Fruit fly (Drosophila melanogaster) whole organism, embryonic: ENCODE measurements around the gene Brms1.

Experiments
- Atf3 ChIP-seq: fragments of 200-800 bp; sonication (Bioruptor generic); optimal IDR thresholded peaks from 3 replicates; lab custom pipeline; 2016; ENCODE audit warnings: missing biosample characterization, missing genetic modification characterization
- Awh ChIP-seq: fragments of 200-800 bp; sonication (Bioruptor generic); IDR thresholded peaks from 2 replicates; pipeline ENCODE4, ENCODE4 v1.3.6; 2022; ENCODE audit warnings: missing biosample characterization, missing genetic modification characterization
- Bdp1 ChIP-seq: fragments of 200-800 bp; sonication (Bioruptor generic); optimal IDR thresholded peaks from 3 replicates; lab custom pipeline; 2016; ENCODE audit warnings: missing biosample characterization, missing genetic modification characterization
- Bgb ChIP-seq: fragments of 200-800 bp; sonication (Bioruptor generic); IDR thresholded peaks from 2 replicates; pipeline ENCODE4 v1.3.6; 2022; ENCODE audit warnings: missing biosample characterization, missing genetic modification characterization; ENCODE audit not compliant: partially characterized antibody
- CG10543 ChIP-seq: fragments of 200-800 bp; sonication (Bioruptor generic); optimal IDR thresholded peaks from 3 replicates; lab custom pipeline; 2017; ENCODE audit warnings: missing biosample characterization, mild to moderate bottlenecking, missing genetic modification characterization, moderate library complexity
- CG10654 ChIP-seq: fragments of 200-800 bp; sonication (Bioruptor generic); optimal IDR thresholded peaks from 2 replicates; lab custom pipeline; 2016; ENCODE audit warnings: missing biosample characterization, missing genetic modification characterization
- CG11093 ChIP-seq: fragments of 200-800 bp; sonication (Bioruptor generic); IDR thresholded peaks from 3 replicates; pipeline ENCODE4 v1.3.6; 2022; ENCODE audit warnings: missing biosample characterization, missing genetic modification characterization
- CG11504 ChIP-seq: fragments of 200-800 bp; sonication (Bioruptor generic); optimal IDR thresholded peaks from 3 replicates; lab custom pipeline; 2019; ENCODE audit warnings: missing biosample characterization, mild to moderate bottlenecking, missing genetic modification characterization, moderate library complexity
- CG12659 ChIP-seq: fragments of 200-800 bp; sonication (Bioruptor generic); optimal IDR thresholded peaks from 3 replicates; lab custom pipeline; 2017; ENCODE audit warnings: mild to moderate bottlenecking, missing biosample characterization, missing genetic modification reagents, missing genetic modification characterization
- CG14710 ChIP-seq: fragments of 200-800 bp; sonication (Bioruptor generic); optimal IDR thresholded peaks from 3 replicates; lab custom pipeline; 2019; ENCODE audit warnings: missing biosample characterization, mild to moderate bottlenecking, missing genetic modification characterization, moderate library complexity
- CG15479 ChIP-seq: fragments of 200-800 bp; sonication (Bioruptor generic); optimal IDR thresholded peaks from 3 replicates; lab custom pipeline; 2019; ENCODE audit warnings: missing biosample characterization, mild to moderate bottlenecking, missing genetic modification characterization, moderate library complexity
- CG15514 ChIP-seq: fragments of 200-800 bp; sonication (Bioruptor generic); optimal IDR thresholded peaks from 3 replicates; lab custom pipeline; 2017; ENCODE audit warnings: missing biosample characterization, missing genetic modification characterization, mild to moderate bottlenecking, moderate library complexity, missing genetic modification reagents
- CG15601 ChIP-seq: fragments of 200-800 bp; sonication (Bioruptor generic); optimal IDR thresholded peaks from 3 replicates; lab custom pipeline; 2019; ENCODE audit warnings: missing biosample characterization, mild to moderate bottlenecking, missing genetic modification characterization, moderate library complexity
- CG1603 ChIP-seq: fragments of 200-800 bp; sonication (Bioruptor generic); optimal IDR thresholded peaks from 2 replicates; lab custom pipeline; 2019; ENCODE audit warnings: missing biosample characterization, mild to moderate bottlenecking, missing genetic modification characterization, moderate library complexity
- CG18619 ChIP-seq: fragments of 200-800 bp; sonication (Bioruptor generic); optimal IDR thresholded peaks from 3 replicates; lab custom pipeline; 2017; ENCODE audit warnings: missing biosample characterization, mild to moderate bottlenecking, missing genetic modification characterization
- CG2202 ChIP-seq: fragments of 200-800 bp; sonication (Bioruptor generic); optimal IDR thresholded peaks from 2 replicates; lab custom pipeline; 2018; ENCODE audit warnings: missing biosample characterization, mild to moderate bottlenecking, missing genetic modification characterization
- CG2875 ChIP-seq: fragments of 200-800 bp; sonication (Bioruptor generic); optimal IDR thresholded peaks from 2 replicates; lab custom pipeline; 2017; ENCODE audit warnings: missing biosample characterization, mild to moderate bottlenecking, missing genetic modification characterization, missing genetic modification reagents
- CG31365 ChIP-seq: fragments of 200-800 bp; sonication (Bioruptor generic); optimal IDR thresholded peaks from 2 replicates; lab custom pipeline; 2018; ENCODE audit warnings: missing biosample characterization, mild to moderate bottlenecking, missing genetic modification characterization
- CG31441 ChIP-seq: fragments of 200-800 bp; sonication (Bioruptor generic); IDR thresholded peaks from 2 replicates; pipeline ENCODE4 v1.3.6; 2022; ENCODE audit warnings: missing biosample characterization, missing genetic modification characterization
- CG4328 ChIP-seq: fragments of 200-800 bp; sonication (Bioruptor generic); optimal IDR thresholded peaks from 3 replicates; lab custom pipeline; 2017; ENCODE audit warnings: missing biosample characterization, missing genetic modification reagents, missing genetic modification characterization
- CG4730 ChIP-seq: fragments of 200-800 bp; sonication (Bioruptor generic); IDR thresholded peaks from 2 replicates; pipeline ENCODE4 v1.3.6; 2022; ENCODE audit warnings: missing biosample characterization, missing genetic modification characterization
- CG6254 ChIP-seq: fragments of 200-800 bp; sonication (Bioruptor generic); optimal IDR thresholded peaks from 3 replicates; lab custom pipeline; 2017; ENCODE audit warnings: mild to moderate bottlenecking, missing biosample characterization, missing genetic modification reagents, missing genetic modification characterization
- CG8290 ChIP-seq, 3 experiments: fragments of 200-800 bp; sonication (Bioruptor generic); optimal IDR thresholded peaks; 2 replicates each; lab custom pipeline; 2016 to 2019; ENCODE audit warnings: missing biosample characterization in 3 of 3, missing genetic modification characterization in 3 of 3, mild to moderate bottlenecking in 2 of 3, moderate library complexity in 1 of 3
- CG8388 ChIP-seq: fragments of 200-800 bp; sonication (Bioruptor generic); optimal IDR thresholded peaks from 2 replicates; lab custom pipeline; 2019; ENCODE audit warnings: missing biosample characterization, mild to moderate bottlenecking, missing genetic modification characterization, moderate library complexity
- Ets65A ChIP-seq: fragments of 200-800 bp; sonication (Bioruptor generic); peaks from one replicate; lab custom pipeline; 2016; ENCODE audit warnings: missing biosample characterization, missing genetic modification characterization
- Ets97D ChIP-seq: fragments of 200-800 bp; sonication (Bioruptor generic); optimal IDR thresholded peaks from 3 replicates; lab custom pipeline; 2016; ENCODE audit warnings: missing biosample characterization, missing genetic modification characterization
- Optix ChIP-seq: fragments of 200-800 bp; sonication (Bioruptor generic); IDR thresholded peaks from 3 replicates; pipeline ENCODE4 v1.3.6; 2022; ENCODE audit warnings: missing biosample characterization, missing genetic modification characterization
- Six4 ChIP-seq: fragments of 200-800 bp; sonication (Bioruptor generic); optimal IDR thresholded peaks from 2 replicates; lab custom pipeline; 2016; ENCODE audit warnings: missing biosample characterization, missing genetic modification characterization
- Stat92E ChIP-seq, 3 experiments: fragments of >200 bp in 2 of 3; fragments of 200-800 bp in 1 of 3; sonication (Bioruptor generic) in 1 of 3; optimal IDR thresholded peaks; 2 replicates each; lab custom pipeline; 2017 to 2019; ENCODE audit warnings: missing biosample characterization in 3 of 3, missing genetic modification characterization in 3 of 3, mild to moderate bottlenecking in 1 of 3, moderate library complexity in 1 of 3
- Vsx1 ChIP-seq: fragments of 200-800 bp; sonication (Bioruptor generic); optimal IDR thresholded peaks from 2 replicates; lab custom pipeline; 2017; ENCODE audit warnings: missing biosample characterization, mild to moderate bottlenecking, missing genetic modification characterization, missing genetic modification reagents
- cg ChIP-seq: fragments of 200-800 bp; sonication (Bioruptor generic); optimal IDR thresholded peaks from 3 replicates; lab custom pipeline; 2019; ENCODE audit warnings: missing biosample characterization, mild to moderate bottlenecking, missing genetic modification characterization, moderate library complexity
- dan ChIP-seq: fragments of 200-800 bp; sonication (Bioruptor generic); IDR thresholded peaks from 2 replicates; pipeline ENCODE4 v1.3.6; 2022; ENCODE audit warnings: missing biosample characterization, missing genetic modification characterization
- ewg ChIP-seq: fragments of 200-800 bp; sonication (Bioruptor generic); optimal IDR thresholded peaks from 3 replicates; lab custom pipeline; 2017; ENCODE audit warnings: mild to moderate bottlenecking, missing biosample characterization, missing genetic modification reagents, missing genetic modification characterization
- fru ChIP-seq: fragments of >200 bp; optimal IDR thresholded peaks from 2 replicates; lab custom pipeline; 2017
- h ChIP-seq: fragments of >200 bp; optimal IDR thresholded peaks from 2 replicates; lab custom pipeline; 2017
- insv ChIP-seq, 2 experiments: fragments of 200-800 bp; sonication (Bioruptor generic); optimal IDR thresholded peaks; 3 replicates each; lab custom pipeline; 2016 to 2018; ENCODE audit warnings: missing biosample characterization in 2 of 2, missing genetic modification characterization in 2 of 2
- kah ChIP-seq: fragments of 200-800 bp; sonication (Bioruptor generic); optimal IDR thresholded peaks from 2 replicates; lab custom pipeline; 2018; ENCODE audit warnings: missing biosample characterization, mild to moderate bottlenecking, missing genetic modification characterization
- maf-S ChIP-seq: fragments of 200-800 bp; sonication (Bioruptor generic); optimal IDR thresholded peaks from 2 replicates; lab custom pipeline; 2016; ENCODE audit warnings: missing biosample characterization, missing genetic modification characterization
- nau ChIP-seq: fragments of 200-800 bp; sonication (Bioruptor generic); optimal IDR thresholded peaks from 3 replicates; lab custom pipeline; 2017; ENCODE audit warnings: missing biosample characterization, mild to moderate bottlenecking, missing genetic modification characterization, missing genetic modification reagents
- nerfin-1 ChIP-seq: fragments of 200-800 bp; sonication (Bioruptor generic); optimal IDR thresholded peaks from 3 replicates; lab custom pipeline; 2019; ENCODE audit warnings: missing biosample characterization, mild to moderate bottlenecking, missing genetic modification characterization, moderate library complexity
- org-1 ChIP-seq: fragments of 200-800 bp; sonication (Bioruptor generic); optimal IDR thresholded peaks from 2 replicates; lab custom pipeline; 2017; ENCODE audit warnings: missing biosample characterization, missing genetic modification characterization
- pho ChIP-seq: fragments of 200-800 bp; sonication (Bioruptor generic); optimal IDR thresholded peaks from 2 replicates; lab custom pipeline; 2016; ENCODE audit warnings: missing biosample characterization, missing genetic modification characterization
- phol ChIP-seq: fragments of 200-800 bp; sonication (Bioruptor generic); optimal IDR thresholded peaks from 3 replicates; lab custom pipeline; 2018; ENCODE audit warnings: missing biosample characterization, mild to moderate bottlenecking, missing genetic modification characterization, moderate library complexity
- pros ChIP-seq: fragments of 200-800 bp; sonication (Bioruptor generic); optimal IDR thresholded peaks from 3 replicates; lab custom pipeline; 2019; ENCODE audit warnings: missing biosample characterization, mild to moderate bottlenecking, missing genetic modification characterization, moderate library complexity
- stwl ChIP-seq: fragments of 200-800 bp; sonication (Bioruptor generic); optimal IDR thresholded peaks from 3 replicates; lab custom pipeline; 2018; ENCODE audit warnings: missing biosample characterization, mild to moderate bottlenecking, missing genetic modification characterization, moderate library complexity
- tll ChIP-seq, 2 experiments: fragments of 200-800 bp in 1 of 2; fragments of >200 bp in 1 of 2; sonication (Bioruptor generic) in 1 of 2; optimal IDR thresholded peaks; 2 replicates each; lab custom pipeline; 2017 to 2019; ENCODE audit warnings: missing biosample characterization in 2 of 2, missing genetic modification characterization in 2 of 2, mild to moderate bottlenecking in 1 of 2, moderate library complexity in 1 of 2
- unpg ChIP-seq: fragments of 200-800 bp; sonication (Bioruptor generic); optimal IDR thresholded peaks from 3 replicates; lab custom pipeline; 2018; ENCODE audit warnings: missing biosample characterization, mild to moderate bottlenecking, missing genetic modification characterization, moderate library complexity
- zfh1 ChIP-seq: fragments of 200-800 bp; sonication (Bioruptor generic); IDR thresholded peaks from 3 replicates; pipeline ENCODE4 v1.3.6; 2022; ENCODE audit warnings: missing biosample characterization, missing genetic modification characterization

Brms1 gene

dm6 chrX:12947670-12948069 is 38.2 kb upstream of the Brms1 start (continued):
- no peak for TF ChIP-seq CG4730
- peak; percentile 62 for TF ChIP-seq stwl (tag; lab: Kevin White, UChicago)
- TF ChIP-seq CG31441 (GFP tag; lab: Robert Waterston, UW) = peak; percentile 18; the same call in 1 of the 2 replicates
- peak; percentile 91 for TF ChIP-seq CG31365 (tag; lab: Kevin White, UChicago)
- peak; percentile 94 for TF ChIP-seq Ets65A (GFP tag; lab: Kevin White, UChicago)
- peak; percentile 1 for TF ChIP-seq CG2875 (GFP tag; lab: Kevin White, UChicago)
- TF ChIP-seq Bgb (GFP tag; lab: Robert Waterston, UW) = no peak
- no peak for TF ChIP-seq CG8290 (GFP tag; optimal IDR thresholded peaks at IDR 0.05; lab: Kevin White, UChicago)
- TF ChIP-seq CG8290 (tag; optimal IDR thresholded peaks at IDR 0.05; lab: Kevin White, UChicago) = peak in 1 of 2 experiments; percentile 60
- peak; percentile 18 for TF ChIP-seq CG15514 (GFP tag; lab: Kevin White, UChicago)
- TF ChIP-seq nerfin-1 = peak; percentile 24
- TF ChIP-seq CG11504 = peak; percentile 10
- TF ChIP-seq phol (tag; lab: Kevin White, UChicago) = peak; percentile 37
- peak; percentile 7 for TF ChIP-seq CG2202 (tag; lab: Kevin White, UChicago)
- TF ChIP-seq CG8388 (GFP tag; lab: Kevin White, UChicago) = peak; percentile 4
- no peak for TF ChIP-seq dan (GFP tag; lab: Robert Waterston, UW)
- TF ChIP-seq Ets97D (GFP tag; lab: Kevin White, UChicago) = peak; percentile 96
- TF ChIP-seq h = no peak
- peak; percentile 24 for TF ChIP-seq CG1603 (tag; lab: Kevin White, UChicago)
- TF ChIP-seq ewg = peak; percentile 74
- peak; percentile 31 for TF ChIP-seq CG14710 (tag; lab: Kevin White, UChicago)
- peak; percentile 45 for TF ChIP-seq CG4328 (GFP tag; lab: Kevin White, UChicago)
- TF ChIP-seq kah (GFP tag; lab: Kevin White, UChicago) = peak; percentile 5
- TF ChIP-seq fru = no peak
- TF ChIP-seq CG6254 (GFP tag; lab: Kevin White, UChicago) = peak; percentile 25
- no peak for TF ChIP-seq CG15601 (tag; lab: Kevin White, UChicago)

DNA sequence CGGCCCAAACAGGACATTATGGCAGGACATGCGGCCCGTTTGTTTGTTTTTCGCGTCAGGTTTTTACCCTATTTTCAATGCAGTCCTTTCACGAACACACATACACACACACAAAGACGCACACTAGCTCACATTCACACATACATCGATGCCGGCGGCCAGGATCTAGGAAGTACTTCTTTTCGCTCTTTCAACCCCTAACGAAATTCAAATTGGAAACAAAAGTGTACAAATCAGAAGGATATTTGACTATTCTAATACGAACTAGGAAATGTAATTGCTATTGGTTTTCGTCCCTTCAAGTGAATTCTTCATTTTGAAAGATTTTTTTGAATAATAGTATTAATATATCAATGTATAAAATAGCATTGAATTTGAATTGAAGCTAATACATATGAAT is 31.0 kb upstream of the Brms1 start:
- no peak for TF ChIP-seq Optix (GFP tag; lab: Robert Waterston, UW)
- no peak for TF ChIP-seq Awh (GFP tag; lab: Robert Waterston, UW)
- TF ChIP-seq org-1 (GFP tag; lab: Kevin White, UChicago) = no peak
- TF ChIP-seq CG10654 (GFP tag; lab: Kevin White, UChicago) = no peak
- no peak for TF ChIP-seq unpg (GFP tag; lab: Kevin White, UChicago)
- TF ChIP-seq Bdp1 (GFP tag; lab: Kevin White, UChicago) = no peak
- no peak for TF ChIP-seq nau (GFP tag; lab: Kevin White, UChicago)
- peak; percentile 41 for TF ChIP-seq pros (GFP tag; lab: Kevin White, UChicago)
- peak; percentile 5 to 91 for TF ChIP-seq insv (GFP tag; optimal IDR thresholded peaks at IDR 0.05; lab: Kevin White, UChicago)
- no peak for TF ChIP-seq CG12659 (GFP tag; lab: Kevin White, UChicago)
- TF ChIP-seq cg (GFP tag; lab: Kevin White, UChicago) = peak; percentile 45
- no peak for TF ChIP-seq CG11093 (GFP tag; lab: Robert Waterston, UW)
- TF ChIP-seq zfh1 (GFP tag; lab: Robert Waterston, UW) = no peak
- TF ChIP-seq CG18619 = no peak
- no peak for TF ChIP-seq Atf3
- TF ChIP-seq CG15479 (GFP tag; lab: Kevin White, UChicago) = no peak
- no peak for TF ChIP-seq Six4 (GFP tag; lab: Kevin White, UChicago)
- no peak for TF ChIP-seq maf-S (GFP tag; lab: Kevin White, UChicago)
- no peak for TF ChIP-seq Vsx1 (GFP tag; lab: Kevin White, UChicago)
- no peak for TF ChIP-seq Stat92E (GFP tag; optimal IDR thresholded peaks at IDR 0.05; lab: Kevin White, UChicago)
- peak in 1 of 2 experiments; percentile 37 for TF ChIP-seq tll (GFP tag; optimal IDR thresholded peaks at IDR 0.05; lab: Kevin White, UChicago)
- no peak for TF ChIP-seq pho (GFP tag; lab: Kevin White, UChicago)
- TF ChIP-seq CG10543 = no peak
